Fruit fly (Drosophila melanogaster): ENCODE results near the gene mfas.

mfas gene

dm6 chr3R:11973826-11974225 is 19.3 kb downstream of the mfas start:
- TF ChIP-seq Rel (GFP tag; optimal IDR thresholded peaks at IDR 0.05) (no peak), Rel (tag; optimal IDR thresholded peaks at IDR 0.05) (peak; percentile 35), Dfd (GFP tag; optimal IDR thresholded peaks at IDR 0.05) (no peak)

DNA sequence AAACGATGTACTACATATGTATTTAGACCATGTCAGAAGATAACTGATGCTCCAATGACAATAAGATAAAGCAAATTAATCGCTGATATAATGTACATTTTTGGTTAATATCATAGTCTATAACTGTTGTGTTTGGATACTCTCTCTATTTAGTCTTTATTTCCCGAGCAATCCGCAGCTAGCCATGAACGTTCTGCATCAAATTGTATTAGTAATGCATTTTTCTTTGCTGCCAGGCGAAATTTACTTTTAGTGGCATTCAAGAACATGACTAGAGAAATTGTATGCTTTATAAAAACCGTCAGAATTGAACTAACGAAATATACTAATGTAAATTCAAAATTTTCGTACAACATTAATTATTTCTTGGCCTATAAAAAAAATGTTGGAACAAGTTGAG is 21.7 kb downstream of the mfas start, which contains the start of gene GC2:
Gene GC2 (plus strand): TSS at position 301 of the 400 bp plus-strand sequence.
- TF ChIP-seq tai (GFP tag; optimal IDR thresholded peaks at IDR 0.05) (no peak), CG32264 (GFP tag; optimal IDR thresholded peaks at IDR 0.05) (no peak), Sp1 (GFP tag; optimal IDR thresholded peaks at IDR 0.05) (no peak), pan (optimal IDR thresholded peaks at IDR 0.05) (no peak), psq (GFP tag; optimal IDR thresholded peaks at IDR 0.05) (no peak), h (GFP tag; optimal IDR thresholded peaks at IDR 0.05) (no peak), N (GFP tag; optimal IDR thresholded peaks at IDR 0.05) (no peak), Myc (optimal IDR thresholded peaks at IDR 0.05) (no peak), dl (GFP tag; optimal IDR thresholded peaks at IDR 0.05; ENCODE audit: insufficient read depth in 1 of 2, partially characterized antibody in 2 of 2) (no peak), dsf (GFP tag; optimal IDR thresholded peaks at IDR 0.05; ENCODE audit: borderline replicate concordance) (no peak), Hnf4 (GFP tag; optimal IDR thresholded peaks at IDR 0.05) (no peak), ey (GFP tag; optimal IDR thresholded peaks at IDR 0.05) (no peak), Dif (GFP tag; optimal IDR thresholded peaks at IDR 0.05; ENCODE audit: partially characterized antibody) (no peak), brk (GFP tag; optimal IDR thresholded peaks at IDR 0.05) (no peak), Abd-B (GFP tag; optimal IDR thresholded peaks at IDR 0.05) (no peak), HLH106 (tag; optimal IDR thresholded peaks at IDR 0.05) (no peak), sage (GFP tag; optimal IDR thresholded peaks at IDR 0.05) (no peak)

dm6 chr3R:11969217-11969616 is 23.9 kb downstream of the mfas start:
- peak; percentile 5 for TF ChIP-seq ey (GFP tag; optimal IDR thresholded peaks at IDR 0.05)
- TF ChIP-seq lola (GFP tag; optimal IDR thresholded peaks at IDR 0.05), result no peak

DNA sequence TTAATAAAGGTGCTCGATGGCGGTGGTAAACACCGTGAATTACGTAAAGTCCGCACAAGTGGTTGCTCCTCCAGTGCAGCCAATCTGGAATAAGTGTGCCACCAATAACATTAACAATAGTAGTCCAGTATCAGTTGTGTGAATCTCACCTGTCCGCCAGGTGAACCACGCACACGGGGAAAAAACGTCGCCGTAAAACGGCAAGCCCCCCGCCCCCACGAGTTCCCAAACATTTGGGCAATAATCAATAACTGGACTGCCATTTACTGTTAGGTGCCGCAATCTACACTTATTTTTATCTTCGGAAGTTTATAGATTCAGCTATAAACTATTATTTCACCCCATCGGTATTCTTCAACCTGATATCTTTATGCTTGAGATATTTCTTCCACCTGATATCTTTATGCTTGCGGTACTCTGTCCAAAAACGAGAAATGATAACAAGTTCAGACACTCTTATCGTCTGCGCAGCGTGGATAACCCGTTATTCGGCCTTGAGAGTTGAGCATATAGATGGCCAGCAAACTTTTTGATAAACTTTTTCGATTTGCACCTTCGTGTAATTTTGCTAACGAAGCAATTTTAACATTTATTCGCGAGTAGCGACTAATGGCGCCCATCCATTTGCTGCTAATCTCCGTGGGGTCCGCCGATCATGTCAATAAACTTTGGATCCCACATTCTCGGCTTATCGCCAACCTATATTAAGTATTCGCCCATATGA is 24.9 kb downstream of the mfas start:
- TF ChIP-seq pan (optimal IDR thresholded peaks at IDR 0.05) (no peak), psq (GFP tag; optimal IDR thresholded peaks at IDR 0.05) (no peak), Hr78 (GFP tag; optimal IDR thresholded peaks at IDR 0.05) (no peak), HLH106 (tag; optimal IDR thresholded peaks at IDR 0.05) (no peak), Hnf4 (GFP tag; optimal IDR thresholded peaks at IDR 0.05) (no peak), Sp1 (GFP tag; optimal IDR thresholded peaks at IDR 0.05) (no peak), CG9705 (GFP tag; optimal IDR thresholded peaks at IDR 0.05) (no peak), br (GFP tag; optimal IDR thresholded peaks at IDR 0.05) (no peak), brk (GFP tag; optimal IDR thresholded peaks at IDR 0.05) (no peak), Hr83 (GFP tag; optimal IDR thresholded peaks at IDR 0.05; ENCODE audit: poor library complexity, severe bottlenecking) (no peak), jim (GFP tag; optimal IDR thresholded peaks at IDR 0.05) (no peak), foxo (GFP tag; optimal IDR thresholded peaks at IDR 0.05) (no peak), OdsH (GFP tag; optimal IDR thresholded peaks at IDR 0.05) (no peak), ey (GFP tag; optimal IDR thresholded peaks at IDR 0.05) (no peak)

DNA sequence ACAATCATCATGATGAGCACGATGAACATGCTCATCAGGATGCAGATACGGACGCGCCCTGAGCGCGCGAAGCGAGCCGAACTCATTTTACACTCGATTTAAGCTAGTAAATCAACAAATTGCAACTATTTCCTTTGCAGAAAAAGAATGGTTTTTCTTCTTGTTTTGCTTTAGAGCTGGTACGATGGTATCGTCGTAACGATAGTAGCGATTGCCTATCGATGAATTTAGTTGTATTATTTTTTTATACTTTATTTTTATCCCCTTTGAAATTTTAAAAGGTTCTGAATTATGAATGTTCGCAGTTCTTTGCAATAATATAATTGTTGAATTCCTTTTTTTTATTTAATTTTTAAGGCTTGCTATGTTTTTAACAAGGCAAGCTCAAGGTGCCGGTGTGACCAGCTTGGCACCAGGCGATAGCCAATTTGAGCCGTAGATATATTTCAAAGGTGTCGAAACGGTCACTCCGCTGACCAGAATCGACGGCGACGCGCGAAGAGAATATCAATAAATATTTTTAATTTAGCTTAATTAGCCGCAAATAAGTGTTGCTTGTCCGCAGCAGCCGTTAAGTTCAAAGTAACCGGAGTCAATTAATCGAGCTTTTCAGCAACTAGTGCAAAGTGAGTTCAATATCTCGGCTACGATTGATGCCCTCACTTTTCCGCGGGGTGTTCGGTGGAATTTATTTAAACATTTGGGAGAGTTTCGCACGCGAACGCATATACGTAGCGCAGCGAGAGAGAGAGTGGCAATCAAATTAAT is 25.7 kb downstream of the mfas start, which contains the start of the genes CG12213 and GC1:
Gene CG12213 (minus strand): TSS at position 430 of the 768 bp plus-strand sequence.
Gene GC1 (plus strand): TSS at position 447 of the 768 bp plus-strand sequence.
- TF ChIP-seq Vsx2 (GFP tag; optimal IDR thresholded peaks at IDR 0.05; ENCODE audit: partially characterized antibody) (peak; percentile 97), N (GFP tag; optimal IDR thresholded peaks at IDR 0.05) (no peak), Sp1 (GFP tag; optimal IDR thresholded peaks at IDR 0.05) (peak; percentile 49), jim (GFP tag; optimal IDR thresholded peaks at IDR 0.05) (peak; percentile 6), pan (optimal IDR thresholded peaks at IDR 0.05) (no peak), CG32264 (GFP tag; optimal IDR thresholded peaks at IDR 0.05) (peak; percentile 1), lola (GFP tag; optimal IDR thresholded peaks at IDR 0.05) (no peak), rgr (GFP tag; optimal IDR thresholded peaks at IDR 0.05) (peak; percentile 3), Rel (GFP tag; optimal IDR thresholded peaks at IDR 0.05) (no peak), Rel (tag; optimal IDR thresholded peaks at IDR 0.05) (peak; percentile 21), tai (GFP tag; optimal IDR thresholded peaks at IDR 0.05) (no peak), usp (GFP tag; optimal IDR thresholded peaks at IDR 0.05) (no peak), sage (GFP tag; optimal IDR thresholded peaks at IDR 0.05) (no peak), OdsH (GFP tag; optimal IDR thresholded peaks at IDR 0.05) (peak; percentile 17), dmrt93B (GFP tag; optimal IDR thresholded peaks at IDR 0.05) (no peak), HLH106 (tag; optimal IDR thresholded peaks at IDR 0.05) (peak; percentile 38), psq (GFP tag; optimal IDR thresholded peaks at IDR 0.05) (peak; percentile 21), Hr78 (GFP tag; optimal IDR thresholded peaks at IDR 0.05) (no peak), Myc (optimal IDR thresholded peaks at IDR 0.05) (no peak), CG9705 (GFP tag; optimal IDR thresholded peaks at IDR 0.05) (no peak), Mio (GFP tag; optimal IDR thresholded peaks at IDR 0.05) (no peak), Abd-B (GFP tag; optimal IDR thresholded peaks at IDR 0.05) (no peak), dsf (GFP tag; optimal IDR thresholded peaks at IDR 0.05; ENCODE audit: borderline replicate concordance) (peak; percentile 53), fru (GFP tag; optimal IDR thresholded peaks at IDR 0.05) (peak; percentile 50), br (GFP tag; optimal IDR thresholded peaks at IDR 0.05) (no peak), GATAd (GFP tag; optimal IDR thresholded peaks at IDR 0.05) (no peak), brk (GFP tag; optimal IDR thresholded peaks at IDR 0.05) (no peak), CrebA (GFP tag; optimal IDR thresholded peaks at IDR 0.05; ENCODE audit: borderline replicate concordance) (no peak), foxo (GFP tag; optimal IDR thresholded peaks at IDR 0.05) (peak in 1 of 2 experiments; percentile 23)
